Fruit fly (Drosophila melanogaster): Measurements from ENCODE around the gene NELF-B.

NELF-B gene

dm6 chrX:7717832-7718231 lies 10.3 kb downstream of the NELF-B start, which contains the start of gene CG15478:
TSS of gene CG15478 (minus strand) at chrX:7717932.
- TF ChIP-seq Smox (GFP tag; optimal IDR thresholded peaks at IDR 0.05): no peak
- TF ChIP-seq CG8319 (GFP tag; optimal IDR thresholded peaks at IDR 0.05): no peak
- no peak for TF ChIP-seq fd59A (GFP tag; optimal IDR thresholded peaks at IDR 0.05)
- no peak for TF ChIP-seq salr (GFP tag; optimal IDR thresholded peaks at IDR 0.05)
- no peak for TF ChIP-seq CG8632 (GFP tag; optimal IDR thresholded peaks at IDR 0.05)
- TF ChIP-seq OdsH (GFP tag; optimal IDR thresholded peaks at IDR 0.05): no peak
- TF ChIP-seq svp (GFP tag): no peak
- no peak for TF ChIP-seq fd85E (GFP tag; optimal IDR thresholded peaks at IDR 0.05)
- TF ChIP-seq CG6792 (GFP tag; optimal IDR thresholded peaks at IDR 0.05): no peak

dm6 chrX:7715433-7715832 lies 12.7 kb downstream of the NELF-B start:
- TF ChIP-seq Gug (GFP tag; IDR thresholded peaks at IDR 0.05): no peak
- TF ChIP-seq Hr39 (GFP tag; optimal IDR thresholded peaks at IDR 0.05): peak; percentile 7
- peak; percentile 8 for TF ChIP-seq lz (GFP tag; optimal IDR thresholded peaks at IDR 0.05)
- no peak for TF ChIP-seq CG10669 (GFP tag; optimal IDR thresholded peaks at IDR 0.05)
- TF ChIP-seq Met (GFP tag; optimal IDR thresholded peaks at IDR 0.05): no peak
- peak; percentile 25 for TF ChIP-seq esn (GFP tag; optimal IDR thresholded peaks at IDR 0.05)
- peak; percentile 57 for TF ChIP-seq Eip78C (GFP tag)

dm6 chrX:7710439-7711154 lies 17.6 kb downstream of the NELF-B start:
- TF ChIP-seq Ets21C (GFP tag; optimal IDR thresholded peaks at IDR 0.05) (no peak), dsx (GFP tag; optimal IDR thresholded peaks at IDR 0.05; ENCODE audit: poor library complexity, severe bottlenecking) (no peak), CG11902 (GFP tag; optimal IDR thresholded peaks at IDR 0.05) (no peak), Eip78C (GFP tag) (peak; percentile 51), acj6 (GFP tag; optimal IDR thresholded peaks at IDR 0.05) (no peak), cyc (GFP tag; optimal IDR thresholded peaks at IDR 0.05) (peak; percentile 44), Smox (GFP tag; optimal IDR thresholded peaks at IDR 0.05) (no peak), CG8119 (GFP tag; IDR thresholded peaks at IDR 0.05) (peak; percentile 36; the same call in 2 of the 3 replicates), spab (GFP tag; optimal IDR thresholded peaks at IDR 0.05) (no peak), fkh (GFP tag; optimal IDR thresholded peaks at IDR 0.05) (peak; percentile 50), CG10631 (GFP tag; optimal IDR thresholded peaks at IDR 0.05) (no peak), achi (GFP tag; optimal IDR thresholded peaks at IDR 0.05) (no peak), CG31627 (GFP tag; optimal IDR thresholded peaks at IDR 0.05) (peak; percentile 45), CG7368 (GFP tag; optimal IDR thresholded peaks at IDR 0.05) (no peak), CG1621 (tag; optimal IDR thresholded peaks at IDR 0.05) (no peak), CG15336 (GFP tag; IDR thresholded peaks at IDR 0.05) (no peak; the same call in 1 of the 2 replicates), Sox14 (GFP tag; optimal IDR thresholded peaks at IDR 0.05) (no peak), CG6854 (GFP tag; optimal IDR thresholded peaks at IDR 0.05) (no peak), CG6163 (GFP tag; IDR thresholded peaks at IDR 0.05) (0 out of 3 replicates have a peak, but pooled peaks have one; percentile 39), pdm3 (GFP tag; optimal IDR thresholded peaks at IDR 0.05) (no peak), CG6276 (GFP tag; optimal IDR thresholded peaks at IDR 0.05) (peak; percentile 23), topi (GFP tag; optimal IDR thresholded peaks at IDR 0.05) (no peak), CG10669 (GFP tag; optimal IDR thresholded peaks at IDR 0.05) (no peak), OdsH (GFP tag; optimal IDR thresholded peaks at IDR 0.05) (no peak), Hr39 (GFP tag; optimal IDR thresholded peaks at IDR 0.05) (peak; percentile 32), net (GFP tag; optimal IDR thresholded peaks at IDR 0.05) (no peak), vri (GFP tag; optimal IDR thresholded peaks at IDR 0.05) (no peak), CG3919 (GFP tag; optimal IDR thresholded peaks at IDR 0.05) (no peak), CG16779 (tag; optimal IDR thresholded peaks at IDR 0.05) (peak; percentile 8), Sox102F (GFP tag; optimal IDR thresholded peaks at IDR 0.05) (peak; percentile 15), Lpt (GFP tag; optimal IDR thresholded peaks at IDR 0.05) (no peak), eg (GFP tag; IDR thresholded peaks at IDR 0.05) (peak; percentile 63; the same call in 2 of the 3 replicates), Gug (GFP tag; IDR thresholded peaks at IDR 0.05) (no peak), Eip75B (GFP tag; optimal IDR thresholded peaks at IDR 0.05) (no peak), esn (GFP tag; optimal IDR thresholded peaks at IDR 0.05) (peak; percentile 20), Eip93F (GFP tag; optimal IDR thresholded peaks at IDR 0.05) (no peak), dac (GFP tag; optimal IDR thresholded peaks at IDR 0.05) (peak; percentile 10), Met (GFP tag; optimal IDR thresholded peaks at IDR 0.05) (no peak), fd59A (GFP tag; optimal IDR thresholded peaks at IDR 0.05) (no peak), svp (GFP tag) (peak; percentile 66), CG3032 (tag; optimal IDR thresholded peaks at IDR 0.05) (no peak)

Measured in whole organism, prepupa.